Worm (Caenorhabditis elegans): ENCODE data around the gene nca-2.

The nca-2 gene

DNA sequence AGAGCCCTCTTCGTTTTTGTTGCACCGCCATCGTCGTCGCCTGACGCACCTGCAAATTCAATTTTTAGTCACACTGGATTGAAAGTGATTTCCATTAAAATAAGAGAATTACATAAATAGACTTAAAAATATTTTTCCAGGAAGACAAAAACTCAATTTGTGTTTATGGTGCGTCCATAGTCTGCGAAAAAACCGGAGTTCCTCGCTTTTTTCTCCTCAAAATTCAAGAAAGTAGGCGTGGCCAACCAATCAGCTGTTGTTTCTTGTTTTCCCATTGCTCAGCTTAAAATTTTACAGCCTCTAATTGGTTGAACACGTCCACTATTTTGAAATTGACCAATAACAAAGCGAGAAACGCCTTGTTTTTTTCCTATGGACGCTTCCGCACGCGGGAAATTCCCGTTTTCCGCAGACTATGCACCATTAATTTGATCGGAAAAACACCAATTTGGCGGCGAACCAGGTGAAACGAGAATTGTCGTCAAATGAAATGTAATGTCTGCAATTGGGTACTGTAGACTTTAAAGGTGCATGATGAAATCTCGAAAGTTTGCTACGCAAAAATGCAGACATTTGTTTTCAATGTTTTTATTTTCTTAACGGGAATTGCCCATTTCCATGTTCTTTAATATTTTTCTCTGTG lies 19.2 kb downstream of the nca-2 start, which contains the start of gene C27F2.7 (continued):
- no peak for TF ChIP-seq sea-2 (GFP tag; IDR thresholded peaks at IDR 0.05)
- TF ChIP-seq nfyb-1 (GFP tag; IDR thresholded peaks at IDR 0.05): peak; percentile 95
- peak; percentile 94 for TF ChIP-seq madf-6 (GFP tag; IDR thresholded peaks at IDR 0.05)
- TF ChIP-seq Y56A3A.18 (GFP tag; IDR thresholded peaks at IDR 0.05): no peak
- TF ChIP-seq F55B11.4 (tag; optimal IDR thresholded peaks at IDR 0.05; ENCODE audit: borderline replicate concordance, insufficient read depth): no peak
- peak; percentile 73; the same call in 1 of the 2 replicates for TF ChIP-seq Y79H2A.3 (GFP tag; conservative IDR thresholded peaks at IDR 0.05)
- TF ChIP-seq lin-35 (GFP tag; optimal IDR thresholded peaks at IDR 0.05): no peak
- TF ChIP-seq die-1 (tag; optimal IDR thresholded peaks at IDR 0.05): no peak
- TF ChIP-seq aptf-2 (GFP tag; conservative IDR thresholded peaks at IDR 0.05): 0 out of 2 replicates have a peak, but pooled peaks have one; percentile 34
- TF ChIP-seq efl-1 (GFP tag; optimal IDR thresholded peaks at IDR 0.05): peak; percentile 82
- no peak for TF ChIP-seq ceh-100 (GFP tag; IDR thresholded peaks at IDR 0.05)
- TF ChIP-seq lsl-1 (GFP tag; optimal IDR thresholded peaks at IDR 0.05): peak; percentile 94
- peak; percentile 76 for TF ChIP-seq F33H1.4 (GFP tag; IDR thresholded peaks at IDR 0.05)
- TF ChIP-seq attf-6 (GFP tag; IDR thresholded peaks at IDR 0.05): peak; percentile 22; the same call in 1 of the 2 replicates
- TF ChIP-seq ekl-4 (GFP tag; IDR thresholded peaks at IDR 0.05): peak; percentile 66
- no peak for TF ChIP-seq rec-8 (tag; optimal IDR thresholded peaks at IDR 0.05)
- peak; percentile 70 for TF ChIP-seq hsf-1 (GFP tag; IDR thresholded peaks at IDR 0.05)
- no peak for TF ChIP-seq F57A8.1 (GFP tag; optimal IDR thresholded peaks at IDR 0.05)
- TF ChIP-seq Y53F4B.3 (GFP tag; IDR thresholded peaks at IDR 0.05): no peak
- no peak for TF ChIP-seq aptf-3 (GFP tag; IDR thresholded peaks at IDR 0.05)
- TF ChIP-seq ztf-18 (tag; optimal IDR thresholded peaks at IDR 0.05): peak; percentile 46
- no peak for TF ChIP-seq B0035.1 (tag; optimal IDR thresholded peaks at IDR 0.05)
- no peak for TF ChIP-seq snpc-1.3 (tag; optimal IDR thresholded peaks at IDR 0.05; ENCODE audit: insufficient read depth)
- peak; percentile 79 for TF ChIP-seq D2030.7 (GFP tag; IDR thresholded peaks at IDR 0.05)
- no peak for TF ChIP-seq zfh-2 (GFP tag; conservative IDR thresholded peaks at IDR 0.05)
- TF ChIP-seq him-1 (tag; optimal IDR thresholded peaks at IDR 0.05): peak; percentile 28
- no peak for TF ChIP-seq ama-1 (optimal IDR thresholded peaks at IDR 0.05)
- TF ChIP-seq ama-1 (GFP tag; optimal IDR thresholded peaks at IDR 0.05): no peak
- no peak for TF ChIP-seq atf-7 (tag; optimal IDR thresholded peaks at IDR 0.05)
- no peak for TF ChIP-seq ceh-40 (GFP tag; IDR thresholded peaks at IDR 0.05)
- TF ChIP-seq hmg-20 (GFP tag; IDR thresholded peaks at IDR 0.05): no peak
- TF ChIP-seq cebp-2 (GFP tag; IDR thresholded peaks at IDR 0.05): no peak
- no peak for TF ChIP-seq lin-26 (GFP tag; IDR thresholded peaks at IDR 0.05)
- no peak for TF ChIP-seq gei-17 (GFP tag; optimal IDR thresholded peaks at IDR 0.05)
- TF ChIP-seq K11D2.4 (GFP tag; IDR thresholded peaks at IDR 0.05): no peak
- TF ChIP-seq egrh-3 (GFP tag; IDR thresholded peaks at IDR 0.05): no peak
- TF ChIP-seq B0336.3 (GFP tag; IDR thresholded peaks at IDR 0.05): peak; percentile 79
- TF ChIP-seq ccch-3 (GFP tag; optimal IDR thresholded peaks at IDR 0.05): no peak
- TF ChIP-seq F49E8.2 (tag; optimal IDR thresholded peaks at IDR 0.05; ENCODE audit: insufficient read depth): peak; percentile 72
- TF ChIP-seq dpff-1 (tag; optimal IDR thresholded peaks at IDR 0.05): no peak
- TF ChIP-seq ztf-3 (GFP tag; optimal IDR thresholded peaks at IDR 0.05): no peak
- TF ChIP-seq B0261.1 (tag; optimal IDR thresholded peaks at IDR 0.05): no peak
- no peak for TF ChIP-seq mxl-1 (tag; optimal IDR thresholded peaks at IDR 0.05)
- TF ChIP-seq C17E4.6 (GFP tag; IDR thresholded peaks at IDR 0.05): peak; percentile 71; the same call in 1 of the 2 replicates
- TF ChIP-seq hmg-1.2 (GFP tag; IDR thresholded peaks at IDR 0.05): peak; percentile 48
- TF ChIP-seq ceh-58 (GFP tag; IDR thresholded peaks at IDR 0.05): no peak
- TF ChIP-seq madf-8 (GFP tag; conservative IDR thresholded peaks at IDR 0.05): peak; percentile 90
- 0 out of 2 replicates have a peak, but pooled peaks have one; percentile 57 for TF ChIP-seq Y53G8AR.9 (GFP tag; conservative IDR thresholded peaks at IDR 0.05)
